Fruit fly (Drosophila melanogaster) S2 (cell line): ENCODE measurements around the gene CG12071.

Source experiments
- CG8478 ChIP-seq: fragments of >200 bp; optimal IDR thresholded peaks from 2 replicates; lab custom pipeline; 2018
- CTCF ChIP-seq, 2 experiments: fragments of >200 bp; optimal IDR thresholded peaks; 2 replicates each; lab custom pipeline; 2018

DNA sequence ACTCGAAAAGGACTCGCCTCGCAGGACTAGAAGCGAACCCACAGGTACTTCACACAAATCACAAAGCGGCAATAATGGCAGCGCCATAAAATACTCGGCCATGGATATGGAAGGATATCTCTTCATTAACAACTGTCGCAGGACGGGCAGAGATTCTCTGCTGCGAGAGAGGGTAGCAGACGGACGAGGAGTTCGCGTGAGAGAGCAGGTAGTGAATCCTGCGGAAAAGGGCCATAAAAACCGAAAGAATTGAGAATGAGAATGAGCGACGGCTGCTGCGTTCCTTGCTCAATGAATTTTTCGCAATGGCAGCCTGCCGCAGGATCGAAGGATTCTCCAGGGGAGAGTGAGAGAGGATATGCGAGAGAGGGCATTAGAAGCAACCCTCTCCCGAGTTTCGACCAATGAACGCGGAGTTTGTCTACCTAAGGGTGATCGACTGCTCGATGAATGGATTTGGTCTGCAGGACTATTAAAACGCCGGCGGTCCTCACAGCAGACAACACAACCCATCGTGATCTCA, 28.9 kb downstream of the CG12071 start, which contains the start of gene tll:
- TF ChIP-seq CG8478 (lab: Kevin White, UChicago) (no peak), CTCF (optimal IDR thresholded peaks at IDR 0.05; lab: Kevin White, UChicago) (no peak)
